Worm (Caenorhabditis elegans) whole organism, mixed stage, embryonic: ENCODE results near the gene enri-1.

ENCODE experiments used
- M03D4.4 ChIP-seq: sonication (generic microtip); optimal IDR thresholded peaks from 2 replicates; lab custom pipeline; 2017; ENCODE audit warnings: mild to moderate bottlenecking, missing genetic modification characterization, missing compliant biosample characterization
- bed-3 ChIP-seq: fragments of 200-800 bp; sonication (Bioruptor generic); optimal IDR thresholded peaks from 3 replicates; lab custom pipeline; 2018; ENCODE audit warnings: mild to moderate bottlenecking, missing genetic modification characterization, moderate library complexity, missing compliant biosample characterization
- blmp-1 ChIP-seq: fragments of 150-350 bp; optimal IDR thresholded peaks from 2 replicates; lab custom pipeline; 2014; ENCODE audit warnings: missing biosample characterization, missing genetic modification characterization
- ceh-39 ChIP-seq: fragments of 150-350 bp; optimal IDR thresholded peaks from 2 replicates; lab custom pipeline; 2014; ENCODE audit warnings: missing biosample characterization, missing genetic modification characterization
- ceh-43 ChIP-seq: fragments of 200-800 bp; sonication (Bioruptor generic); optimal IDR thresholded peaks from 2 replicates; lab custom pipeline; 2018; ENCODE audit warnings: mild to moderate bottlenecking, missing genetic modification characterization, moderate library complexity, missing compliant biosample characterization
- ceh-83 ChIP-seq: fragments of 200-800 bp; sonication (Bioruptor generic); optimal IDR thresholded peaks from 2 replicates; lab custom pipeline; 2018; ENCODE audit warnings: mild to moderate bottlenecking, missing genetic modification characterization, missing compliant biosample characterization
- ces-1 ChIP-seq: fragments of 150-350 bp; optimal IDR thresholded peaks from 2 replicates; lab custom pipeline; 2014; ENCODE audit warnings: missing biosample characterization, missing genetic modification reagents, missing genetic modification characterization
- cnd-1 ChIP-seq: fragments of 200-800 bp; sonication (Bioruptor generic); optimal IDR thresholded peaks from 2 replicates; lab custom pipeline; 2018; ENCODE audit warnings: mild to moderate bottlenecking, missing genetic modification characterization, missing compliant biosample characterization
- elt-1 ChIP-seq: sonication (generic microtip); optimal IDR thresholded peaks from 2 replicates; lab custom pipeline; 2017; ENCODE audit warnings: missing genetic modification characterization, mild to moderate bottlenecking, missing compliant biosample characterization, antibody characterized with exemption, moderate library complexity, borderline replicate concordance; ENCODE audit not compliant: insufficient read depth
- ham-2 ChIP-seq: fragments of 200-800 bp; sonication (Bioruptor generic); optimal IDR thresholded peaks from 2 replicates; lab custom pipeline; 2018; ENCODE audit warnings: mild to moderate bottlenecking, missing genetic modification characterization, missing compliant biosample characterization
- hlh-1 ChIP-seq: fragments of 150-350 bp; optimal IDR thresholded peaks from 2 replicates; lab custom pipeline; 2014; ENCODE audit warnings: missing biosample characterization, missing genetic modification reagents, missing genetic modification characterization
- lin-13 ChIP-seq: fragments of 150-350 bp; optimal IDR thresholded peaks from 2 replicates; lab custom pipeline; 2014; ENCODE audit warnings: missing biosample characterization, missing genetic modification characterization
- lin-32 ChIP-seq: fragments of 200-800 bp; sonication (Bioruptor generic); optimal IDR thresholded peaks from 2 replicates; lab custom pipeline; 2018; ENCODE audit warnings: mild to moderate bottlenecking, missing genetic modification characterization, missing compliant biosample characterization
- lsy-2 ChIP-seq: fragments of 150-350 bp; optimal IDR thresholded peaks from 2 replicates; lab custom pipeline; 2014; ENCODE audit warnings: missing biosample characterization, missing genetic modification characterization
- mab-5 ChIP-seq: fragments of 150-350 bp; optimal IDR thresholded peaks from 2 replicates; lab custom pipeline; 2014; ENCODE audit warnings: missing biosample characterization, missing genetic modification characterization
- mls-2 ChIP-seq: sonication (generic microtip); optimal IDR thresholded peaks from 2 replicates; lab custom pipeline; 2016; ENCODE audit warnings: mild to moderate bottlenecking, missing genetic modification characterization, moderate library complexity, missing compliant biosample characterization
- nhr-2 ChIP-seq: fragments of 150-350 bp; optimal IDR thresholded peaks from 2 replicates; lab custom pipeline; 2014; ENCODE audit warnings: missing biosample characterization, missing genetic modification characterization
- nhr-237 ChIP-seq: fragments of 150-350 bp; optimal IDR thresholded peaks from 2 replicates; lab custom pipeline; 2014; ENCODE audit warnings: missing biosample characterization, missing genetic modification characterization
- nhr-76 ChIP-seq: sonication (generic microtip); optimal IDR thresholded peaks from 2 replicates; lab custom pipeline; 2017; ENCODE audit warnings: missing biosample characterization, missing genetic modification characterization
- pha-4 ChIP-seq: fragments of 150-350 bp; optimal IDR thresholded peaks from 2 replicates; lab custom pipeline; 2018; ENCODE audit warnings: missing biosample characterization, missing genetic modification reagents, missing genetic modification characterization
- sem-2 ChIP-seq: fragments of 200-800 bp; sonication (Bioruptor generic); optimal IDR thresholded peaks from 2 replicates; lab custom pipeline; 2018; ENCODE audit warnings: mild to moderate bottlenecking, missing genetic modification characterization, missing compliant biosample characterization
- snpc-4 ChIP-seq: fragments of 150-350 bp; optimal IDR thresholded peaks from 2 replicates; lab custom pipeline; 2014; ENCODE audit warnings: missing biosample characterization, missing genetic modification characterization
- sptf-1 ChIP-seq: sonication (generic microtip); optimal IDR thresholded peaks from 2 replicates; lab custom pipeline; 2017; ENCODE audit warnings: mild to moderate bottlenecking, missing genetic modification characterization, moderate library complexity, missing compliant biosample characterization
- tbx-8 ChIP-seq: fragments of 200-800 bp; sonication (Bioruptor generic); optimal IDR thresholded peaks from 2 replicates; lab custom pipeline; 2018; ENCODE audit warnings: mild to moderate bottlenecking, missing genetic modification characterization, moderate library complexity, missing compliant biosample characterization
- unc-39 ChIP-seq: fragments of 150-350 bp; optimal IDR thresholded peaks from 2 replicates; lab custom pipeline; 2014; ENCODE audit warnings: missing biosample characterization, missing genetic modification characterization
- unc-62 ChIP-seq: fragments of 150-350 bp; optimal IDR thresholded peaks from 2 replicates; lab custom pipeline; 2014; ENCODE audit warnings: missing biosample characterization, missing genetic modification reagents, missing genetic modification characterization
- zip-8 ChIP-seq: fragments of 150-350 bp; optimal IDR thresholded peaks from 2 replicates; lab custom pipeline; 2014; ENCODE audit warnings: missing biosample characterization, missing genetic modification characterization

The enri-1 gene

ce11 chrII:2340974-2341373 is 441 bp downstream of the enri-1 start:
- TF ChIP-seq ham-2 (GFP tag; lab: Kevin White, UChicago) (no peak), lin-13 (tag; lab: Kevin White, UChicago) (no peak), hlh-1 (tag; lab: Kevin White, UChicago) (peak; percentile 37), nhr-237 (no peak), snpc-4 (no peak), M03D4.4 (tag; lab: Kevin White, UChicago) (no peak), lin-32 (no peak), ceh-43 (GFP tag; lab: Kevin White, UChicago) (no peak), cnd-1 (tag; lab: Kevin White, UChicago) (no peak), mls-2 (tag; lab: Kevin White, UChicago) (no peak), ces-1 (GFP tag; lab: Kevin White, UChicago) (peak; percentile 26), pha-4 (tag; lab: Kevin White, UChicago) (no peak), unc-39 (tag; lab: Kevin White, UChicago) (no peak), mab-5 (tag; lab: Kevin White, UChicago) (no peak), sem-2 (GFP tag; lab: Kevin White, UChicago) (no peak)

ce11 chrII:2336177-2336576 is 5.2 kb downstream of the enri-1 start:
- TF ChIP-seq nhr-237 (no peak), ham-2 (GFP tag; lab: Kevin White, UChicago) (peak; percentile 12)

ce11 chrII:2335572-2335971 is 5.8 kb downstream of the enri-1 start, which contains the start of gene F43C11.7:
Gene F43C11.7 (plus strand): TSS chrII:2335897.
- TF ChIP-seq lsy-2 (tag; lab: Kevin White, UChicago) (no peak), nhr-237 (no peak), zip-8 (tag; lab: Kevin White, UChicago) (peak; percentile 98)

- no peak for TF ChIP-seq lsy-2 (tag; lab: Kevin White, UChicago)
- TF ChIP-seq, all 35 proteins: peak for 0
Observed at ce11 chrII:2332220-2332619, 9.2 kb downstream of the enri-1 start, which contains the start of gene F43C11.8. Gene F43C11.8 (plus strand): TSS chrII:2332520.

- no peak for TF ChIP-seq bed-3
- peak; percentile 37 for TF ChIP-seq ceh-83 (GFP tag; lab: Kevin White, UChicago)
Observed at ce11 chrII:2330462-2330861, 11.0 kb downstream of the enri-1 start.

- TF ChIP-seq blmp-1 (tag; lab: Kevin White, UChicago) (no peak), ceh-83 (GFP tag; lab: Kevin White, UChicago) (no peak), cnd-1 (tag; lab: Kevin White, UChicago) (no peak), M03D4.4 (tag; lab: Kevin White, UChicago) (no peak), tbx-8 (no peak), unc-39 (tag; lab: Kevin White, UChicago) (no peak), ceh-39 (tag; lab: Kevin White, UChicago) (no peak), lin-32 (no peak), lsy-2 (tag; lab: Kevin White, UChicago) (no peak), sptf-1 (tag; lab: Kevin White, UChicago) (no peak), pha-4 (tag; lab: Kevin White, UChicago) (no peak), nhr-76 (tag; lab: Kevin White, UChicago) (no peak), nhr-237 (no peak), unc-62 (no peak), elt-1 (no peak), nhr-2 (tag; lab: Kevin White, UChicago) (no peak)
Observed at ce11 chrII:2328963-2329442, 12.4 kb downstream of the enri-1 start, which contains the start of the genes ZK1240.8 and ZK1240.1. Gene ZK1240.8 (minus strand): TSS chrII:2329063. Gene ZK1240.1 (plus strand): TSS chrII:2329392.

ce11 chrII:2324956-2325355 is 16.5 kb downstream of the enri-1 start, which contains the start of gene ZK1240.11:
Gene ZK1240.11 (plus strand): TSS chrII:2325256.
- TF ChIP-seq cnd-1 (tag; lab: Kevin White, UChicago) = no peak
